Worm (Caenorhabditis elegans) whole organism, mixed stage, embryonic: ENCODE results near the gene F15B10.3.

ENCODE experiments used
- M03D4.4 ChIP-seq: sonication (generic microtip); optimal IDR thresholded peaks from 2 replicates; lab custom pipeline; 2017; ENCODE audit warnings: mild to moderate bottlenecking, missing genetic modification characterization, missing compliant biosample characterization
- bed-3 ChIP-seq: fragments of 200-800 bp; sonication (Bioruptor generic); optimal IDR thresholded peaks from 3 replicates; lab custom pipeline; 2018; ENCODE audit warnings: mild to moderate bottlenecking, missing genetic modification characterization, moderate library complexity, missing compliant biosample characterization
- blmp-1 ChIP-seq: fragments of 150-350 bp; optimal IDR thresholded peaks from 2 replicates; lab custom pipeline; 2014; ENCODE audit warnings: missing biosample characterization, missing genetic modification characterization
- ceh-39 ChIP-seq: fragments of 150-350 bp; optimal IDR thresholded peaks from 2 replicates; lab custom pipeline; 2014; ENCODE audit warnings: missing biosample characterization, missing genetic modification characterization
- ceh-43 ChIP-seq: fragments of 200-800 bp; sonication (Bioruptor generic); optimal IDR thresholded peaks from 2 replicates; lab custom pipeline; 2018; ENCODE audit warnings: mild to moderate bottlenecking, missing genetic modification characterization, moderate library complexity, missing compliant biosample characterization
- ceh-83 ChIP-seq: fragments of 200-800 bp; sonication (Bioruptor generic); optimal IDR thresholded peaks from 2 replicates; lab custom pipeline; 2018; ENCODE audit warnings: mild to moderate bottlenecking, missing genetic modification characterization, missing compliant biosample characterization
- ces-1 ChIP-seq: fragments of 150-350 bp; optimal IDR thresholded peaks from 2 replicates; lab custom pipeline; 2014; ENCODE audit warnings: missing biosample characterization, missing genetic modification reagents, missing genetic modification characterization
- cnd-1 ChIP-seq: fragments of 200-800 bp; sonication (Bioruptor generic); optimal IDR thresholded peaks from 2 replicates; lab custom pipeline; 2018; ENCODE audit warnings: mild to moderate bottlenecking, missing genetic modification characterization, missing compliant biosample characterization
- drap-1 ChIP-seq: fragments of 200-800 bp; sonication (Bioruptor generic); optimal IDR thresholded peaks from 3 replicates; lab custom pipeline; 2018; ENCODE audit warnings: mild to moderate bottlenecking, missing genetic modification characterization, missing compliant biosample characterization
- elt-1 ChIP-seq: sonication (generic microtip); optimal IDR thresholded peaks from 2 replicates; lab custom pipeline; 2017; ENCODE audit warnings: missing genetic modification characterization, mild to moderate bottlenecking, missing compliant biosample characterization, antibody characterized with exemption, moderate library complexity, borderline replicate concordance; ENCODE audit not compliant: insufficient read depth
- elt-3 ChIP-seq: fragments of 150-350 bp; optimal IDR thresholded peaks from 2 replicates; lab custom pipeline; 2014; ENCODE audit warnings: missing biosample characterization, missing genetic modification characterization
- flh-1 ChIP-seq: fragments of 200-800 bp; sonication (Bioruptor generic); optimal IDR thresholded peaks from 2 replicates; lab custom pipeline; 2018; ENCODE audit warnings: mild to moderate bottlenecking, missing genetic modification characterization, moderate library complexity, missing compliant biosample characterization
- ham-2 ChIP-seq: fragments of 200-800 bp; sonication (Bioruptor generic); optimal IDR thresholded peaks from 2 replicates; lab custom pipeline; 2018; ENCODE audit warnings: mild to moderate bottlenecking, missing genetic modification characterization, missing compliant biosample characterization
- hlh-1 ChIP-seq: fragments of 150-350 bp; optimal IDR thresholded peaks from 2 replicates; lab custom pipeline; 2014; ENCODE audit warnings: missing biosample characterization, missing genetic modification reagents, missing genetic modification characterization
- lin-13 ChIP-seq: fragments of 150-350 bp; optimal IDR thresholded peaks from 2 replicates; lab custom pipeline; 2014; ENCODE audit warnings: missing biosample characterization, missing genetic modification characterization
- lin-32 ChIP-seq: fragments of 200-800 bp; sonication (Bioruptor generic); optimal IDR thresholded peaks from 2 replicates; lab custom pipeline; 2018; ENCODE audit warnings: mild to moderate bottlenecking, missing genetic modification characterization, missing compliant biosample characterization
- lsy-2 ChIP-seq: fragments of 150-350 bp; optimal IDR thresholded peaks from 2 replicates; lab custom pipeline; 2014; ENCODE audit warnings: missing biosample characterization, missing genetic modification characterization
- mab-5 ChIP-seq: fragments of 150-350 bp; optimal IDR thresholded peaks from 2 replicates; lab custom pipeline; 2014; ENCODE audit warnings: missing biosample characterization, missing genetic modification characterization
- mep-1 ChIP-seq: fragments of 150-350 bp; optimal IDR thresholded peaks from 2 replicates; lab custom pipeline; 2017; ENCODE audit warnings: missing biosample characterization, missing genetic modification reagents, missing genetic modification characterization, inconsistent platforms
- mls-2 ChIP-seq: sonication (generic microtip); optimal IDR thresholded peaks from 2 replicates; lab custom pipeline; 2016; ENCODE audit warnings: mild to moderate bottlenecking, missing genetic modification characterization, moderate library complexity, missing compliant biosample characterization
- nhr-12 ChIP-seq: fragments of 150-350 bp; optimal IDR thresholded peaks from 2 replicates; lab custom pipeline; 2014; ENCODE audit warnings: missing biosample characterization, missing genetic modification characterization
- nhr-2 ChIP-seq: fragments of 150-350 bp; optimal IDR thresholded peaks from 2 replicates; lab custom pipeline; 2014; ENCODE audit warnings: missing biosample characterization, missing genetic modification characterization
- nhr-237 ChIP-seq: fragments of 150-350 bp; optimal IDR thresholded peaks from 2 replicates; lab custom pipeline; 2014; ENCODE audit warnings: missing biosample characterization, missing genetic modification characterization
- nhr-28 ChIP-seq: fragments of 150-350 bp; optimal IDR thresholded peaks from 2 replicates; lab custom pipeline; 2014; ENCODE audit warnings: missing biosample characterization, missing genetic modification characterization
- nhr-76 ChIP-seq: sonication (generic microtip); optimal IDR thresholded peaks from 2 replicates; lab custom pipeline; 2017; ENCODE audit warnings: missing biosample characterization, missing genetic modification characterization
- pha-4 ChIP-seq: fragments of 150-350 bp; optimal IDR thresholded peaks from 2 replicates; lab custom pipeline; 2018; ENCODE audit warnings: missing biosample characterization, missing genetic modification reagents, missing genetic modification characterization
- sem-2 ChIP-seq: fragments of 200-800 bp; sonication (Bioruptor generic); optimal IDR thresholded peaks from 2 replicates; lab custom pipeline; 2018; ENCODE audit warnings: mild to moderate bottlenecking, missing genetic modification characterization, missing compliant biosample characterization
- snpc-4 ChIP-seq: fragments of 150-350 bp; optimal IDR thresholded peaks from 2 replicates; lab custom pipeline; 2014; ENCODE audit warnings: missing biosample characterization, missing genetic modification characterization
- sptf-1 ChIP-seq: sonication (generic microtip); optimal IDR thresholded peaks from 2 replicates; lab custom pipeline; 2017; ENCODE audit warnings: mild to moderate bottlenecking, missing genetic modification characterization, moderate library complexity, missing compliant biosample characterization
- tbx-8 ChIP-seq: fragments of 200-800 bp; sonication (Bioruptor generic); optimal IDR thresholded peaks from 2 replicates; lab custom pipeline; 2018; ENCODE audit warnings: mild to moderate bottlenecking, missing genetic modification characterization, moderate library complexity, missing compliant biosample characterization
- unc-120 ChIP-seq: sonication (generic microtip); optimal IDR thresholded peaks from 2 replicates; lab custom pipeline; 2017; ENCODE audit warnings: missing genetic modification characterization, missing compliant biosample characterization; ENCODE audit not compliant: poor library complexity, severe bottlenecking
- unc-39 ChIP-seq: fragments of 150-350 bp; optimal IDR thresholded peaks from 2 replicates; lab custom pipeline; 2014; ENCODE audit warnings: missing biosample characterization, missing genetic modification characterization
- unc-62 ChIP-seq: fragments of 150-350 bp; optimal IDR thresholded peaks from 2 replicates; lab custom pipeline; 2014; ENCODE audit warnings: missing biosample characterization, missing genetic modification reagents, missing genetic modification characterization
- zip-8 ChIP-seq: fragments of 150-350 bp; optimal IDR thresholded peaks from 2 replicates; lab custom pipeline; 2014; ENCODE audit warnings: missing biosample characterization, missing genetic modification characterization
- ztf-11 ChIP-seq: fragments of 150-350 bp; optimal IDR thresholded peaks from 2 replicates; lab custom pipeline; 2014; ENCODE audit warnings: missing biosample characterization, missing genetic modification characterization

The F15B10.3 gene

ce11 chrIV:6639880-6640279, 37.4 kb downstream of the F15B10.3 start, which contains the start of gene C01B10.6:
Gene C01B10.6, plus strand, starts transcription at chrIV:6640180.
- TF ChIP-seq unc-62 (GFP tag; lab: Kevin White, UChicago) (no peak), lin-13 (tag; lab: Kevin White, UChicago) (no peak), snpc-4 (tag; lab: Kevin White, UChicago) (no peak), ceh-39 (tag; lab: Kevin White, UChicago) (no peak), mls-2 (tag; lab: Kevin White, UChicago) (no peak), unc-39 (tag; lab: Kevin White, UChicago) (no peak), sptf-1 (no peak), sem-2 (GFP tag; lab: Kevin White, UChicago) (no peak), blmp-1 (tag; lab: Kevin White, UChicago) (no peak), drap-1 (GFP tag; lab: Kevin White, UChicago) (no peak), nhr-2 (tag; lab: Kevin White, UChicago) (no peak), unc-120 (tag; lab: Kevin White, UChicago) (no peak), ceh-83 (GFP tag; lab: Kevin White, UChicago) (no peak)

ce11 chrIV:6645867-6646655, 43.6 kb downstream of the F15B10.3 start, which contains the start of gene hil-7:
Gene hil-7, plus strand, starts transcription at chrIV:6646312.
- TF ChIP-seq ceh-83 (GFP tag; lab: Kevin White, UChicago) (no peak), unc-62 (GFP tag; lab: Kevin White, UChicago) (peak; percentile 88), unc-39 (tag; lab: Kevin White, UChicago) (peak; percentile 79), unc-120 (tag; lab: Kevin White, UChicago) (peak; percentile 100), blmp-1 (tag; lab: Kevin White, UChicago) (peak; percentile 29), nhr-76 (no peak), hlh-1 (peak; percentile 90), snpc-4 (tag; lab: Kevin White, UChicago) (no peak), ceh-39 (tag; lab: Kevin White, UChicago) (no peak), sem-2 (GFP tag; lab: Kevin White, UChicago) (no peak), mab-5 (tag; lab: Kevin White, UChicago) (peak; percentile 73), nhr-28 (tag; lab: Kevin White, UChicago) (no peak), drap-1 (GFP tag; lab: Kevin White, UChicago) (peak; percentile 65), elt-3 (tag; lab: Kevin White, UChicago) (no peak), ceh-43 (GFP tag; lab: Kevin White, UChicago) (peak; percentile 34), bed-3 (GFP tag; lab: Kevin White, UChicago) (no peak), lin-13 (tag; lab: Kevin White, UChicago) (no peak), flh-1 (no peak), lsy-2 (tag; lab: Kevin White, UChicago) (peak; percentile 74), mls-2 (tag; lab: Kevin White, UChicago) (peak; percentile 79), nhr-12 (tag; lab: Kevin White, UChicago) (no peak), ztf-11 (tag; lab: Kevin White, UChicago) (peak; percentile 82), cnd-1 (tag; lab: Kevin White, UChicago) (peak; percentile 58), tbx-8 (GFP tag; lab: Kevin White, UChicago) (no peak), mep-1 (tag; lab: Kevin White, UChicago) (peak; percentile 44), M03D4.4 (peak; percentile 28), nhr-2 (tag; lab: Kevin White, UChicago) (peak; percentile 21), ces-1 (GFP tag; lab: Kevin White, UChicago) (peak; percentile 89), lin-32 (GFP tag; lab: Kevin White, UChicago) (peak; percentile 7), pha-4 (peak; percentile 93), elt-1 (no peak), zip-8 (no peak), ham-2 (GFP tag; lab: Kevin White, UChicago) (peak; percentile 96), nhr-237 (peak; percentile 59), sptf-1 (peak; percentile 58)

- TF ChIP-seq ces-1 (GFP tag; lab: Kevin White, UChicago), result peak; percentile 28
- TF ChIP-seq mab-5 (tag; lab: Kevin White, UChicago), result no peak
- peak; percentile 27 for TF ChIP-seq lsy-2 (tag; lab: Kevin White, UChicago)
- no peak for TF ChIP-seq nhr-237
- no peak for TF ChIP-seq tbx-8 (GFP tag; lab: Kevin White, UChicago)
- no peak for TF ChIP-seq unc-39 (tag; lab: Kevin White, UChicago)
- TF ChIP-seq ceh-43 (GFP tag; lab: Kevin White, UChicago), result peak; percentile 70
These were observed 44.4 kb downstream of the F15B10.3 start for ce11 chrIV:6646905-6647304.
